Worm (Caenorhabditis elegans): Measurements from ENCODE around the gene K02C4.2.
A peak's percentile ranks its signal among the peaks of the same experiment; 100 is the strongest.

The K02C4.2 gene

ce11 chrII:8065985-8066384, 9.6 kb upstream of the K02C4.2 start, which contains the start of gene pdha-1:
Gene pdha-1 (plus strand): TSS chrII:8066285.
- TF ChIP-seq nhr-42 (GFP tag; IDR thresholded peaks at IDR 0.05) = no peak
- no peak for TF ChIP-seq mxl-2 (GFP tag; conservative IDR thresholded peaks at IDR 0.05)
- no peak for TF ChIP-seq nhr-237 (tag; optimal IDR thresholded peaks at IDR 0.05)
- TF ChIP-seq daf-12 (tag; optimal IDR thresholded peaks at IDR 0.05) = no peak
- TF ChIP-seq mdl-1 (tag; optimal IDR thresholded peaks at IDR 0.05) = no peak
- TF ChIP-seq F44E2.7 (GFP tag; IDR thresholded peaks at IDR 0.05) = no peak
- TF ChIP-seq hif-1 (tag; optimal IDR thresholded peaks at IDR 0.05) = no peak
- TF ChIP-seq tag-97 (GFP tag; IDR thresholded peaks at IDR 0.05) = no peak

DNA sequence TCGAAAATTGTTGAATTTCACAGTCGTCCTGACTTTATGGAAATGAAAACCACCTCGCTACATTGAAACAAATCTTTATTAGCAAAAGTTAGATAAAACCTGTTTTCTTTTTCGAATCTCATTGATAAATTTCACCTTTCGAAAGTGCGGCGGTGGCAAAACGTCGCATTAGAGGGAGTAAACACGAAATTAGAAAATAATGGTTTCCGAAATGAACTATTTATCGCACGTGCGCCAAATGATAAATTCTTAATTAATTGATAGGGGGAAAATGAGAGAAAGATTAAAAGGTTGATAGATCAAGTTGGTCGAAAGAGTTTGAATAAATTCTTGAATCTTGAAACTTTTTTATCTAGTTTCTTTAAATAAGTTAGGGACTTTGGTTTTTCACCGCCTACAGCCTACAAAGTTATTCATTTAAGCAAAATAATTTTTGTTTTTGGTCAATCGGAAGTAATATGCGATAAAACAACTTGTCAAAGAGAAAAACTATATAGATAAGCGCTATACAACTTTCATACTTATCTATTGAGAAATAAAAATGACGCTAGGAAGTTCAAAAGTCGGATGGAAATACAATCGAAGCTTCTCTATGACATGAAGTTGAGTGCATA, 4.4 kb upstream of the K02C4.2 start:
- TF ChIP-seq madf-9 (GFP tag; conservative IDR thresholded peaks at IDR 0.05) (no peak), D1046.2 (GFP tag; IDR thresholded peaks at IDR 0.05) (no peak), daf-12 (tag; optimal IDR thresholded peaks at IDR 0.05) (no peak), T26A8.4 (GFP tag; IDR thresholded peaks at IDR 0.05) (no peak), aly-2 (tag; optimal IDR thresholded peaks at IDR 0.05) (no peak), saeg-2 (GFP tag; IDR thresholded peaks at IDR 0.05) (no peak), tag-97 (GFP tag; IDR thresholded peaks at IDR 0.05) (no peak), nhr-25 (tag; optimal IDR thresholded peaks at IDR 0.05; ENCODE audit: borderline replicate concordance, insufficient read depth) (no peak), lin-38 (GFP tag; IDR thresholded peaks at IDR 0.05) (no peak), daf-16 (GFP tag; optimal IDR thresholded peaks at IDR 0.05) (no peak), daf-16 (tag; optimal IDR thresholded peaks at IDR 0.05) (peak; percentile 59), nhr-10 (tag; optimal IDR thresholded peaks at IDR 0.05) (no peak), ceh-44 (GFP tag; IDR thresholded peaks at IDR 0.05) (no peak), tra-1 (GFP tag; IDR thresholded peaks at IDR 0.05) (no peak), mep-1 (tag; optimal IDR thresholded peaks at IDR 0.05) (no peak), vab-7 (GFP tag; IDR thresholded peaks at IDR 0.05) (no peak), ceh-82 (tag; optimal IDR thresholded peaks at IDR 0.05) (no peak), Y105C5A.15 (GFP tag; IDR thresholded peaks at IDR 0.05) (no peak), ama-1 (optimal IDR thresholded peaks at IDR 0.05) (no peak), dmd-8 (GFP tag; IDR thresholded peaks at IDR 0.05) (no peak), set-16 (GFP tag; IDR thresholded peaks at IDR 0.05) (no peak), zfp-2 (tag; optimal IDR thresholded peaks at IDR 0.05) (no peak), mdt-29 (GFP tag; IDR thresholded peaks at IDR 0.05) (no peak), nhr-102 (tag; optimal IDR thresholded peaks at IDR 0.05) (no peak), nhr-76 (tag; optimal IDR thresholded peaks at IDR 0.05) (no peak), unc-130 (GFP tag; optimal IDR thresholded peaks at IDR 0.05) (no peak), nhr-111 (GFP tag; optimal IDR thresholded peaks at IDR 0.05) (no peak), lim-7 (GFP tag; IDR thresholded peaks at IDR 0.05) (no peak), nhr-48 (tag; optimal IDR thresholded peaks at IDR 0.05) (no peak), nhr-77 (tag; optimal IDR thresholded peaks at IDR 0.05) (no peak), Y75B8A.6 (GFP tag; IDR thresholded peaks at IDR 0.05) (no peak), ZK546.5 (tag; optimal IDR thresholded peaks at IDR 0.05) (no peak), madf-5 (GFP tag; IDR thresholded peaks at IDR 0.05) (no peak), dpl-1 (GFP tag; optimal IDR thresholded peaks at IDR 0.05) (no peak), pha-4 (GFP tag; IDR thresholded peaks at IDR 0.05) (no peak), pha-4 (tag; optimal IDR thresholded peaks at IDR 0.05) (no peak), lin-13 (GFP tag; optimal IDR thresholded peaks at IDR 0.05) (no peak), snpc-4 (tag; optimal IDR thresholded peaks at IDR 0.05) (no peak), ztf-7 (tag; optimal IDR thresholded peaks at IDR 0.05) (no peak), cey-2 (tag; optimal IDR thresholded peaks at IDR 0.05; ENCODE audit: borderline replicate concordance, insufficient read depth) (no peak), ceh-28 (tag; optimal IDR thresholded peaks at IDR 0.05) (no peak), attf-4 (tag; optimal IDR thresholded peaks at IDR 0.05) (no peak), lin-39 (tag; optimal IDR thresholded peaks at IDR 0.05) (no peak), lin-15B (tag; optimal IDR thresholded peaks at IDR 0.05) (no peak), dmd-6 (GFP tag; IDR thresholded peaks at IDR 0.05) (0 out of 2 replicates have a peak, but pooled peaks have one; percentile 17)
